Worm (Caenorhabditis elegans): ENCODE data around the gene poml-1.

DNA sequence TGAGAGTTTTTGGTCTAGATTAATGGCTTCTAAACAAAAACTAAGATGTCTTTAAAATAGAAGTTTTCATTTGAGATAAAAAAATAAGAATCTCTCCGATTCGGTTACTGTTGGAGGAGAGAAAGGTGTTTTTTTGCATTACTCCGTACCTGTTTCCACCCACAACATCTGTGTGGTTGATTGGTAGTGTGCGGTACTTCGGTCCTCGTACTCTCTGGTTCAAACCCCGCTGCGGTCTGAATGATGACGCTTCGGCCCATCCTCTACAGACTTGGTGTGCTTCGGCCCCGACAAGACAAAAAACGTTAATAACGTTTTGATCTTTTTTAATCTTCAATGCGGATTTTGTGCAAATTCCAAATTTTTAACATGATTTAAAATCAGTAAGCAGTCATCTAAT, 25.2 kb downstream of the poml-1 start:
- no peak for TF ChIP-seq lir-3 (tag; optimal IDR thresholded peaks at IDR 0.05; ENCODE audit: poor library complexity)
- no peak for TF ChIP-seq snpc-4 (tag; optimal IDR thresholded peaks at IDR 0.05)
- no peak for TF ChIP-seq nhr-77 (tag; optimal IDR thresholded peaks at IDR 0.05)
- TF ChIP-seq ceh-63 (GFP tag; optimal IDR thresholded peaks at IDR 0.05): no peak
- TF ChIP-seq nhr-90 (tag; optimal IDR thresholded peaks at IDR 0.05; ENCODE audit: poor library complexity): no peak
- TF ChIP-seq pqm-1 (tag; optimal IDR thresholded peaks at IDR 0.05): no peak
- no peak for TF ChIP-seq aly-2 (tag; optimal IDR thresholded peaks at IDR 0.05)
- no peak for TF ChIP-seq hpl-2 (GFP tag; optimal IDR thresholded peaks at IDR 0.05)
- no peak for TF ChIP-seq fkh-10 (GFP tag; optimal IDR thresholded peaks at IDR 0.05)
- no peak for TF ChIP-seq ztf-4 (tag; optimal IDR thresholded peaks at IDR 0.05)
- no peak for TF ChIP-seq pax-3 (tag; optimal IDR thresholded peaks at IDR 0.05)
- no peak for TF ChIP-seq skn-1 (tag; optimal IDR thresholded peaks at IDR 0.05)
- no peak for TF ChIP-seq zag-1 (tag; optimal IDR thresholded peaks at IDR 0.05)
